Fruit fly (Drosophila melanogaster): ENCODE measurements around the gene Tomosyn.

dm6 chrX:12631317-12632156, at the start of gene Tomosyn:
- TF ChIP-seq Clk (GFP tag; optimal IDR thresholded peaks at IDR 0.05) = no peak
- peak; percentile 92 for TF ChIP-seq kay (GFP tag; ENCODE audit: borderline replicate concordance)
- TF ChIP-seq bab1 (GFP tag; optimal IDR thresholded peaks at IDR 0.05) = peak; percentile 14
- TF ChIP-seq CG1620 (GFP tag; optimal IDR thresholded peaks at IDR 0.05) = peak; percentile 43
- TF ChIP-seq toe (GFP tag; optimal IDR thresholded peaks at IDR 0.05) = peak; percentile 20
- TF ChIP-seq cic (GFP tag; optimal IDR thresholded peaks at IDR 0.05) = peak; percentile 4
- TF ChIP-seq Hr96 (GFP tag; optimal IDR thresholded peaks at IDR 0.05) = no peak
- TF ChIP-seq CG7101 (tag; optimal IDR thresholded peaks at IDR 0.05) = peak; percentile 23
- TF ChIP-seq pad (GFP tag; optimal IDR thresholded peaks at IDR 0.05) = peak; percentile 20
- no peak for TF ChIP-seq CG7045 (GFP tag; optimal IDR thresholded peaks at IDR 0.05)
- TF ChIP-seq CG33017 (tag; optimal IDR thresholded peaks at IDR 0.05) = no peak

Measured in whole organism, adult.